Worm (Caenorhabditis elegans) whole organism, L1 larva: ENCODE results near the gene Y11D7A.8.

Source experiments
- C16A3.4 ChIP-seq: fragments of 150-350 bp; optimal IDR thresholded peaks from 2 replicates; lab custom pipeline; 2014; ENCODE audit warnings: missing biosample characterization, missing genetic modification characterization
- F16B12.6 ChIP-seq: fragments of 150-350 bp; optimal IDR thresholded peaks from 2 replicates; lab custom pipeline; 2014; ENCODE audit warnings: missing biosample characterization, missing genetic modification characterization
- Y116A8C.19 ChIP-seq: sonication (generic microtip); optimal IDR thresholded peaks from 2 replicates; lab custom pipeline; 2016; ENCODE audit warnings: missing compliant biosample characterization, missing genetic modification characterization, borderline replicate concordance
- aha-1 ChIP-seq: fragments of 150-350 bp; optimal IDR thresholded peaks from 2 replicates; lab custom pipeline; 2014; ENCODE audit warnings: missing biosample characterization, missing genetic modification characterization
- alr-1 ChIP-seq: fragments of 200-800 bp; sonication (Bioruptor generic); optimal IDR thresholded peaks from 2 replicates; lab custom pipeline; 2018; ENCODE audit warnings: borderline replicate concordance, mild to moderate bottlenecking, missing genetic modification characterization, missing compliant biosample characterization
- aly-2 ChIP-seq: fragments of 150-350 bp; optimal IDR thresholded peaks from 2 replicates; lab custom pipeline; 2014; ENCODE audit warnings: missing biosample characterization, missing genetic modification characterization
- ama-1 ChIP-seq: fragments of 150-350 bp; optimal IDR thresholded peaks from 2 replicates; lab custom pipeline; 2014
- blmp-1 ChIP-seq: fragments of 150-350 bp; optimal IDR thresholded peaks from 2 replicates; lab custom pipeline; 2014; ENCODE audit warnings: missing biosample characterization, missing genetic modification characterization
- ceh-63 ChIP-seq: fragments of 200-800 bp; sonication (Bioruptor generic); optimal IDR thresholded peaks from 2 replicates; lab custom pipeline; 2018; ENCODE audit warnings: mild to moderate bottlenecking, missing genetic modification characterization, missing compliant biosample characterization
- ceh-82 ChIP-seq, 3 experiments: fragments of 150-350 bp in 1 of 3; sonication (generic microtip) in 2 of 3; optimal IDR thresholded peaks; 2 replicates each; lab custom pipeline; 2014 to 2017; ENCODE audit warnings: missing biosample characterization in 3 of 3, missing genetic modification characterization in 3 of 3
- ceh-88 ChIP-seq: fragments of 200-800 bp; sonication (Bioruptor generic); IDR thresholded peaks from 2 replicates; pipeline ENCODE4 v1.3.6; 2022; ENCODE audit warnings: missing genetic modification characterization, missing compliant biosample characterization
- ceh-90 ChIP-seq: sonication (generic microtip); optimal IDR thresholded peaks from 2 replicates; lab custom pipeline; 2016; ENCODE audit warnings: missing genetic modification characterization, missing compliant biosample characterization
- ces-1 ChIP-seq: fragments of 150-350 bp; optimal IDR thresholded peaks from 2 replicates; lab custom pipeline; 2014; ENCODE audit warnings: missing biosample characterization, missing genetic modification reagents, missing genetic modification characterization
- efl-1 ChIP-seq, 4 experiments: fragments of 150-350 bp; optimal IDR thresholded peaks in 3 of 4; peaks in 1 of 4; 1 replicate in 1 of 4; 2 replicates in 3 of 4; lab custom pipeline; 2014; ENCODE audit warnings: missing biosample characterization in 2 of 4, missing genetic modification characterization in 2 of 4, missing genetic modification reagents in 2 of 4
- efl-3 ChIP-seq: fragments of 200-800 bp; sonication (Bioruptor generic); optimal IDR thresholded peaks from 2 replicates; lab custom pipeline; 2018; ENCODE audit warnings: mild to moderate bottlenecking, missing genetic modification characterization, missing compliant biosample characterization
- egl-13 ChIP-seq: sonication (generic microtip); optimal IDR thresholded peaks from 2 replicates; lab custom pipeline; 2016; ENCODE audit warnings: missing genotype, missing genetic modification reagents, missing genetic modification characterization, missing compliant biosample characterization
- elt-2 ChIP-seq: sonication (generic microtip); optimal IDR thresholded peaks from 2 replicates; lab custom pipeline; 2016; ENCODE audit warnings: missing genetic modification characterization, mild to moderate bottlenecking, inconsistent platforms, missing compliant biosample characterization, missing genetic modification reagents
- elt-3 ChIP-seq, 6 experiments: fragments of 150-350 bp in 1 of 6; sonication (generic microtip); optimal IDR thresholded peaks; 2 replicates each; lab custom pipeline; 2017 to 2018; ENCODE audit warnings: missing biosample characterization in 6 of 6, missing genetic modification characterization in 6 of 6, inconsistent platforms in 1 of 6
- ets-5 ChIP-seq: fragments of 200-800 bp; sonication (Bioruptor generic); IDR thresholded peaks from 2 replicates; pipeline ENCODE4 v1.3.6; 2022; ENCODE audit warnings: missing genetic modification characterization, missing compliant biosample characterization
- fkh-4 ChIP-seq: sonication (generic microtip); optimal IDR thresholded peaks from 2 replicates; lab custom pipeline; 2016; ENCODE audit warnings: missing compliant biosample characterization, missing genetic modification characterization, borderline replicate concordance
- fos-1 ChIP-seq: fragments of 150-350 bp; optimal IDR thresholded peaks from 2 replicates; lab custom pipeline; 2014; ENCODE audit warnings: missing biosample characterization, missing genetic modification characterization
- grh-1 ChIP-seq: fragments of 200-800 bp; sonication (Bioruptor generic); IDR thresholded peaks from 2 replicates; pipeline ENCODE4 v1.3.6; 2022; ENCODE audit warnings: missing genetic modification reagents, missing genetic modification characterization, missing compliant biosample characterization
- hlh-17 ChIP-seq: fragments of 200-800 bp; sonication (Bioruptor generic); optimal IDR thresholded peaks from 2 replicates; lab custom pipeline; 2018; ENCODE audit warnings: missing genetic modification characterization, mild to moderate bottlenecking, missing compliant biosample characterization, moderate library complexity, borderline replicate concordance
- hpl-2 ChIP-seq: fragments of 150-350 bp; optimal IDR thresholded peaks from 2 replicates; lab custom pipeline; 2014; ENCODE audit warnings: missing biosample characterization, missing genetic modification reagents, missing genetic modification characterization
- irx-1 ChIP-seq: sonication (generic microtip); optimal IDR thresholded peaks from 2 replicates; lab custom pipeline; 2016; ENCODE audit warnings: missing genetic modification characterization, missing compliant biosample characterization
- lin-14 ChIP-seq: fragments of 200-800 bp; sonication (Bioruptor generic); optimal IDR thresholded peaks from 2 replicates; lab custom pipeline; 2018; ENCODE audit warnings: mild to moderate bottlenecking, missing genetic modification characterization, moderate library complexity, missing compliant biosample characterization
- lin-35 ChIP-seq, 2 experiments: fragments of 150-350 bp; optimal IDR thresholded peaks; 2 replicates each; lab custom pipeline; 2014; ENCODE audit warnings: missing biosample characterization in 2 of 2, missing genetic modification characterization in 2 of 2, missing genetic modification reagents in 2 of 2
- lir-3 ChIP-seq: sonication (generic microtip); optimal IDR thresholded peaks from 2 replicates; lab custom pipeline; 2016; ENCODE audit warnings: mild to moderate bottlenecking, missing genetic modification characterization, moderate library complexity, missing compliant biosample characterization; ENCODE audit not compliant: poor library complexity
- mdl-1 ChIP-seq, 2 experiments: fragments of 150-350 bp; optimal IDR thresholded peaks; 2 replicates each; lab custom pipeline; 2014 to 2017; ENCODE audit warnings: missing biosample characterization in 2 of 2, missing genetic modification characterization in 2 of 2, inconsistent platforms in 1 of 2
- mef-2 ChIP-seq: fragments of 150-350 bp; optimal IDR thresholded peaks from 2 replicates; lab custom pipeline; 2014; ENCODE audit warnings: missing biosample characterization, missing genetic modification characterization
- mep-1 ChIP-seq: fragments of 150-350 bp; optimal IDR thresholded peaks from 2 replicates; lab custom pipeline; 2014; ENCODE audit warnings: missing biosample characterization, missing genetic modification characterization
- nhr-11 ChIP-seq: fragments of 150-350 bp; optimal IDR thresholded peaks from 2 replicates; lab custom pipeline; 2014; ENCODE audit warnings: missing biosample characterization, missing genetic modification characterization
- nhr-12 ChIP-seq: sonication (generic microtip); optimal IDR thresholded peaks from 2 replicates; lab custom pipeline; 2017; ENCODE audit warnings: missing biosample characterization, missing genetic modification characterization
- nhr-28 ChIP-seq: fragments of 150-350 bp; optimal IDR thresholded peaks from 2 replicates; lab custom pipeline; 2014; ENCODE audit warnings: missing biosample characterization, missing genetic modification characterization
- nhr-47 ChIP-seq: sonication (generic microtip); optimal IDR thresholded peaks from 2 replicates; lab custom pipeline; 2016; ENCODE audit warnings: mild to moderate bottlenecking, missing genetic modification characterization, moderate library complexity, missing compliant biosample characterization
- nhr-71 ChIP-seq: sonication (generic microtip); optimal IDR thresholded peaks from 2 replicates; lab custom pipeline; 2016; ENCODE audit warnings: mild to moderate bottlenecking, missing genetic modification characterization, moderate library complexity, missing compliant biosample characterization
- nhr-76 ChIP-seq: sonication (generic microtip); optimal IDR thresholded peaks from 2 replicates; lab custom pipeline; 2017; ENCODE audit warnings: missing biosample characterization, missing genetic modification characterization
- nhr-77 ChIP-seq: fragments of 150-350 bp; optimal IDR thresholded peaks from 2 replicates; lab custom pipeline; 2014; ENCODE audit warnings: missing biosample characterization, missing genetic modification characterization
- nhr-84 ChIP-seq: sonication (generic microtip); optimal IDR thresholded peaks from 2 replicates; lab custom pipeline; 2017; ENCODE audit warnings: missing biosample characterization, missing genetic modification characterization
- nhr-90 ChIP-seq: sonication (generic microtip); optimal IDR thresholded peaks from 2 replicates; lab custom pipeline; 2016; ENCODE audit warnings: mild to moderate bottlenecking, missing genetic modification characterization, missing compliant biosample characterization; ENCODE audit not compliant: poor library complexity
- pqm-1 ChIP-seq: sonication (generic microtip); optimal IDR thresholded peaks from 3 replicates; lab custom pipeline; 2017; ENCODE audit warnings: missing biosample characterization, missing genetic modification characterization
- rnt-1 ChIP-seq: sonication (generic microtip); optimal IDR thresholded peaks from 2 replicates; lab custom pipeline; 2016; ENCODE audit warnings: mild to moderate bottlenecking, missing genetic modification characterization, moderate library complexity, missing compliant biosample characterization
- skn-1 ChIP-seq: fragments of 150-350 bp; optimal IDR thresholded peaks from 2 replicates; lab custom pipeline; 2014; ENCODE audit warnings: missing biosample characterization, missing genetic modification characterization
- sox-4 ChIP-seq: sonication (generic microtip); optimal IDR thresholded peaks from 2 replicates; lab custom pipeline; 2016; ENCODE audit warnings: missing genetic modification characterization, missing compliant biosample characterization
- sptf-1 ChIP-seq: fragments of 150-350 bp; optimal IDR thresholded peaks from 2 replicates; lab custom pipeline; 2014; ENCODE audit warnings: missing biosample characterization, missing genetic modification characterization
- sup-37 ChIP-seq: fragments of 200-800 bp; sonication (Bioruptor generic); optimal IDR thresholded peaks from 2 replicates; lab custom pipeline; 2018; ENCODE audit warnings: mild to moderate bottlenecking, missing genetic modification characterization, missing compliant biosample characterization
- swsn-7 ChIP-seq: sonication (generic microtip); optimal IDR thresholded peaks from 2 replicates; lab custom pipeline; 2016; ENCODE audit warnings: missing genetic modification characterization, missing compliant biosample characterization
- tlp-1 ChIP-seq: fragments of 150-350 bp; optimal IDR thresholded peaks from 2 replicates; lab custom pipeline; 2014; ENCODE audit warnings: missing biosample characterization, missing genetic modification characterization
- unc-130 ChIP-seq: fragments of 150-350 bp; optimal IDR thresholded peaks from 2 replicates; lab custom pipeline; 2017; ENCODE audit warnings: missing biosample characterization, missing genetic modification characterization, inconsistent platforms
- unc-62 ChIP-seq: fragments of 150-350 bp; optimal IDR thresholded peaks from 2 replicates; lab custom pipeline; 2014; ENCODE audit warnings: missing biosample characterization, missing genetic modification reagents, missing genetic modification characterization
- unc-98 ChIP-seq: fragments of 200-800 bp; sonication (Bioruptor generic); IDR thresholded peaks from 2 replicates; pipeline ENCODE4 v1.3.6; 2022; ENCODE audit warnings: missing genetic modification characterization, missing compliant biosample characterization
- xbp-1 ChIP-seq: sonication (generic microtip); optimal IDR thresholded peaks from 2 replicates; lab custom pipeline; 2016; ENCODE audit warnings: missing genetic modification characterization, missing compliant biosample characterization
- zip-4 ChIP-seq: fragments of 200-800 bp; sonication (Bioruptor generic); optimal IDR thresholded peaks from 2 replicates; lab custom pipeline; 2018; ENCODE audit warnings: mild to moderate bottlenecking, missing genetic modification characterization, moderate library complexity, missing compliant biosample characterization
- ztf-11 ChIP-seq, 2 experiments: sonication (generic microtip); optimal IDR thresholded peaks; 2 replicates each; lab custom pipeline; 2016 to 2017; ENCODE audit warnings: missing genetic modification characterization in 2 of 2, missing biosample characterization in 1 of 2, missing compliant biosample characterization in 1 of 2

Y11D7A.8 gene

ce11 chrIV:9260334-9260733 lies 9.2 kb downstream of the Y11D7A.8 start:
- TF ChIP-seq nhr-77 (tag; lab: Kevin White, UChicago) (no peak), ceh-90 (tag; lab: Kevin White, UChicago) (no peak), swsn-7 (tag; lab: Kevin White, UChicago) (peak; percentile 43), aly-2 (tag; lab: Kevin White, UChicago) (peak; percentile 31), alr-1 (no peak), ces-1 (no peak), unc-130 (no peak), C16A3.4 (tag; lab: Kevin White, UChicago) (no peak), F16B12.6 (tag; lab: Kevin White, UChicago) (no peak), sptf-1 (tag; lab: Kevin White, UChicago) (no peak), nhr-90 (tag; lab: Kevin White, UChicago) (peak; percentile 18), mep-1 (tag; lab: Kevin White, UChicago) (peak; percentile 61), hlh-17 (GFP tag; lab: Kevin White, UChicago) (no peak), egl-13 (no peak), ceh-82 (tag; optimal IDR thresholded peaks at IDR 0.05; lab: Kevin White, UChicago) (peak in 1 of 3 experiments; percentile 7), nhr-12 (tag; lab: Kevin White, UChicago) (no peak), aha-1 (tag; lab: Kevin White, UChicago) (no peak), ceh-88 (GFP tag; lab: Robert Waterston, UW) (no peak), hpl-2 (GFP tag; lab: Kevin White, UChicago) (no peak), nhr-76 (tag; lab: Kevin White, UChicago) (no peak), ets-5 (GFP tag; lab: Robert Waterston, UW) (no peak), grh-1 (no peak), nhr-11 (no peak), mef-2 (no peak), unc-98 (GFP tag; lab: Robert Waterston, UW) (no peak), fkh-4 (tag; lab: Kevin White, UChicago) (no peak), lin-35 (GFP tag; optimal IDR thresholded peaks at IDR 0.05; lab: Kevin White, UChicago) (peak; percentile 43 to 56), efl-1 (optimal IDR thresholded peaks at IDR 0.05; lab: Kevin White, UChicago) (peak; percentile 47 to 62), efl-1 (GFP tag; optimal IDR thresholded peaks at IDR 0.05 in 1 of 2; lab: Kevin White, UChicago) (peak; percentile 54 to 90), Y116A8C.19 (tag; lab: Kevin White, UChicago) (no peak), efl-3 (GFP tag; lab: Kevin White, UChicago) (no peak), nhr-71 (tag; lab: Kevin White, UChicago) (peak; percentile 63), tlp-1 (tag; lab: Kevin White, UChicago) (no peak), sup-37 (GFP tag; lab: Kevin White, UChicago) (no peak), xbp-1 (tag; lab: Kevin White, UChicago) (peak; percentile 56), irx-1 (tag; lab: Kevin White, UChicago) (no peak), nhr-47 (peak; percentile 37), elt-2 (tag; lab: Kevin White, UChicago) (no peak), blmp-1 (tag; lab: Kevin White, UChicago) (peak; percentile 38), sox-4 (tag; lab: Kevin White, UChicago) (no peak), rnt-1 (tag; lab: Kevin White, UChicago) (no peak), fos-1 (tag; lab: Kevin White, UChicago) (no peak), skn-1 (tag; lab: Kevin White, UChicago) (peak; percentile 48), unc-62 (GFP tag; lab: Kevin White, UChicago) (no peak), zip-4 (GFP tag; lab: Kevin White, UChicago) (no peak), nhr-84 (tag; lab: Kevin White, UChicago) (no peak), ztf-11 (tag; optimal IDR thresholded peaks at IDR 0.05; lab: Kevin White, UChicago) (no peak), ama-1 (lab: Kevin White, UChicago) (no peak), lin-14 (GFP tag; lab: Kevin White, UChicago) (no peak), mdl-1 (tag; optimal IDR thresholded peaks at IDR 0.05; lab: Kevin White, UChicago) (no peak), nhr-28 (tag; lab: Kevin White, UChicago) (no peak), pqm-1 (no peak), elt-3 (tag; optimal IDR thresholded peaks at IDR 0.05; lab: Kevin White, UChicago) (no peak), lir-3 (tag; lab: Kevin White, UChicago) (no peak), ceh-63 (GFP tag; lab: Kevin White, UChicago) (no peak)
